Worm (Caenorhabditis elegans) whole organism, midembryonic: ENCODE results near the gene rpn-11.

Experiments used
- T22C8.4 ChIP-seq: fragments of 200-800 bp; sonication (Bioruptor generic); IDR thresholded peaks from 2 replicates; pipeline ENCODE4 v1.3.6; 2022; ENCODE audit warnings: missing genetic modification characterization, missing compliant biosample characterization
- cog-1 ChIP-seq: sonication (generic microtip); optimal IDR thresholded peaks from 2 replicates; lab custom pipeline; 2016; ENCODE audit warnings: missing genetic modification characterization, missing compliant biosample characterization
- flt-1 ChIP-seq: fragments of 200-800 bp; sonication (Bioruptor generic); IDR thresholded peaks from 2 replicates; pipeline ENCODE4 v1.3.6; 2022; ENCODE audit warnings: missing genetic modification characterization, missing compliant biosample characterization
- klf-2 ChIP-seq: fragments of 200-800 bp; sonication (Bioruptor generic); conservative IDR thresholded peaks from 2 replicates; pipeline ENCODE4 v1.3.6; 2022; ENCODE audit warnings: missing genetic modification reagents, missing genetic modification characterization, missing compliant biosample characterization
- med-1 ChIP-seq: sonication (generic microtip); optimal IDR thresholded peaks from 2 replicates; lab custom pipeline; 2017; ENCODE audit warnings: missing genetic modification characterization, mild to moderate bottlenecking, missing compliant biosample characterization, antibody characterized with exemption, missing genetic modification reagents; ENCODE audit not compliant: insufficient read depth
- ref-1 ChIP-seq: fragments of 200-800 bp; sonication (Bioruptor generic); conservative IDR thresholded peaks from 2 replicates; pipeline ENCODE4 v1.3.6; 2022; ENCODE audit warnings: missing genetic modification reagents, missing genetic modification characterization, missing compliant biosample characterization
- tab-1 ChIP-seq: fragments of 200-800 bp; sonication (Bioruptor generic); IDR thresholded peaks from 2 replicates; pipeline ENCODE4 v1.3.6; 2022; ENCODE audit warnings: missing genetic modification characterization, missing compliant biosample characterization
- ztf-23 ChIP-seq: fragments of 200-800 bp; sonication (Bioruptor generic); IDR thresholded peaks from 2 replicates; pipeline ENCODE4 v1.3.6; 2022; ENCODE audit warnings: missing genetic modification reagents, missing genetic modification characterization, missing compliant biosample characterization
- ztf-29 ChIP-seq: fragments of 200-800 bp; sonication (Bioruptor generic); IDR thresholded peaks from 2 replicates; pipeline ENCODE4 v1.3.6; 2022; ENCODE audit warnings: missing genetic modification reagents, missing genetic modification characterization, missing compliant biosample characterization

rpn-11 gene

DNA sequence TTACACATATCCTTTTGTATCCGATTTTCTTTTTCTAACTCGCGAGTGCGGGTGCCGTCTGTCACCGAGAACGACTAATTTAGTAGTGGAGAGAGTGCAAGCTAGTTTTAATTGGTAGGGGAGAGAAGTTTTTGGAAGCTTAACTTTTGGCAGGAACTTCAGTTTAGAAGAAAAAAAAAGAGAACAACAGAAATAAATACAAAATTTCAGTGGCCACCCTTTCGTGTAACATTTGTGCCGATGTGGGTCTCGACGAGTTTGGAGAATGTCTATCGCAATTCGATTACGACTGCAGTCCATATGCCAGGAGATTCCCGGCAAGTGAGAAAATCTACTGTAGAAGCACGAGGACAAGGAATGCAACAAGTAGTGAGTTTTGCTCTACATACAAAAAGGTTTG is 23.8 kb upstream of the rpn-11 start:
- TF ChIP-seq med-1 = no peak

DNA sequence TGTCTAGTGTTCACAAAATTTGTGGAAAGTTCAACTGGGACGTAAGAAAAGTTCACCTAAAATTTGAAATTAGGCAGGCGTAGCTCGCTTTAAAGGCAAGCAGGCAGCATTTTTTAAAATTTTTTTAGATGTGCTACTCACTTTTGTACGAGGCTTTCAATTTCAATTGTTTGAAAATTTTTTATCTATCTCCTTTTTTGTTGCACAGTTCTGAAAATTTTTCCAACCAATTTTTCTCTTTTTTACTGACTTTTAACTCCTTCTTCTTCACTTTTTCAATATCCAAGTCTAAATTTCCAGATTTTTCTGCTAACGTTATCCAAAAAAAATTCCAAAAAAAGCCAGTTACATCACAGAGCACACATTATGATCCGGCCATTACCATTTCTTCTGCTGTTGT is 22.9 kb upstream of the rpn-11 start, which contains the start of gene W06A11.1:
Gene W06A11.1 (plus strand): TSS at position 301 of the 400 bp plus-strand sequence.
- TF ChIP-seq ztf-29 (GFP tag; lab: Robert Waterston, UW) = no peak
- no peak for TF ChIP-seq cog-1 (tag; lab: Kevin White, UChicago)
- no peak for TF ChIP-seq T22C8.4 (GFP tag; lab: Robert Waterston, UW)
- TF ChIP-seq med-1 = no peak
- no peak for TF ChIP-seq flt-1
- no peak for TF ChIP-seq ztf-23 (GFP tag; lab: Robert Waterston, UW)
- no peak for TF ChIP-seq klf-2 (GFP tag; lab: Robert Waterston, UW)
- TF ChIP-seq tab-1 = no peak
- TF ChIP-seq ref-1 (GFP tag; lab: Robert Waterston, UW) = no peak

DNA sequence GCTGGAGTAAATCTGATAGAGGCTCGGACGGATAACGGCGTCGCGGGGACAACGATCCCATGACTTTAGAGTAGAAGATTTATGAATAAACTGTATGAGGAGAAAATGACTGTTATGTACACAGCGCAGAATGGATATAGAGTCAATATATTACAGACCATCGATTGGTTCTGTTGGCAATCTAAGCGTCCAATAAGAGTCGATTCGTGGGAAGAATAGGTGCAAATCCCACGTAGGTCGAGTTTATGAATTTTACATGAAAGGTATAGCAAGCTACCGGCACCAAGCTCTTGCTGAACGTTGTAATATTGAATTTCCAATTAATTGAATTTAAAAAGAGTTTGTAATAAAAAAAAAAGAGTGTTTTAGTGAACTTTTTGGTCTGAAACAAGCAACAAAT is 19.7 kb upstream of the rpn-11 start, which contains the start of gene fbxb-118:
Gene fbxb-118 (minus strand): TSS at position 101 of the 400 bp plus-strand sequence.
- TF ChIP-seq ztf-23 (GFP tag; lab: Robert Waterston, UW) (no peak), tab-1 (no peak), klf-2 (GFP tag; lab: Robert Waterston, UW) (no peak), med-1 (no peak), ztf-29 (GFP tag; lab: Robert Waterston, UW) (no peak), ref-1 (GFP tag; lab: Robert Waterston, UW) (no peak), T22C8.4 (GFP tag; lab: Robert Waterston, UW) (no peak), flt-1 (no peak), cog-1 (tag; lab: Kevin White, UChicago) (no peak)

DNA sequence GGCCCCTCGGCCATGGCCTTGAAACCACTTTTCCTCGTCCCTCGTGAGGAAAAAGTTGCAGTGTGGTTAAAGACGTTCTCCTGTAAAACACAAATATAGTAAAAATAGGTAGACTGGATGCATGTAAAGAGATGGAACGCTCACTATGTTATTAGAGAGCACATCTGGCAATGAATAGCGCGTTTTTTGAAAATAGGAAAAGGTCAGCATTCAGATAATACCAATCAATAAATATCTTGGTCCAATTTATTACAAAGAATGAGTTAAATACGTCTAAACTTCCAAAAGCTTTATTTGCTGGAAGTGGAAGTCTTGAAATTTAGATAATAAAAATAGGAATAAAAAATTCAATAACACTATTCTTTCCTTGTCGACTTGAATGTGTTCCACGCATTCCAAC is 18.1 kb upstream of the rpn-11 start, which contains the start of gene gadr-4:
Gene gadr-4 (minus strand): TSS at position 101 of the 400 bp plus-strand sequence.
- TF ChIP-seq flt-1 (no peak), ztf-23 (GFP tag; lab: Robert Waterston, UW) (no peak), med-1 (no peak), tab-1 (no peak)

DNA sequence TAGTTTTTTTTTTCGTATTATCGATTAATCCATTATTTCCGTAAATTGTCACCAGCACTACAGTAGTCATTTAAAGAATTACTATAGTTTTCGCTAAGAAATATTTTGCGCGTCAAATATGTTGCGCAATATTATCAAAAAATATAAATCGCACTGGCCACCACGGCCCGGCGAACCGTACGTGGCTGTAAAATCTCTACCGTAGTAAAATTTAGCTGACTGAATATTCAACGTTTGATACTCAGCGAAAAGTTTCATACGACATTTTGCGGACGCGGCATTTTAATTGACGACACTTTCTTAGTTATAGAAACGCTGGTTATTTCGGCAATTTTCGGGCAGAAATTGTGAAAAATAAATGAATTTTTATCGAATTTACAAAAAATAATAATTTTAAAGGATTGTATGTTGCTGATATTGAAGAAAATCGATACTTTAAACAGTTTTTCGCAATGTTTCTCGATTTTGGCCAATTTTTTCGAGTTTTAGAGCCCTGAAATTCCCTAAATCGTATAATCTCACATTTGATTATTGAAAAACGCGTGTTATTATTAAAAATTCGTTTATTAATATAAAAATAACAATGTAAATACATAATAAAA is 3.6 kb upstream of the rpn-11 start:
- TF ChIP-seq flt-1 (peak; percentile 56; the same call in 1 of the 2 replicates), ztf-23 (GFP tag; lab: Robert Waterston, UW) (peak; percentile 79), ztf-29 (GFP tag; lab: Robert Waterston, UW) (0 out of 2 replicates have a peak, but pooled peaks have one; percentile 35), klf-2 (GFP tag; lab: Robert Waterston, UW) (0 out of 2 replicates have a peak, but pooled peaks have one; percentile 55)

DNA sequence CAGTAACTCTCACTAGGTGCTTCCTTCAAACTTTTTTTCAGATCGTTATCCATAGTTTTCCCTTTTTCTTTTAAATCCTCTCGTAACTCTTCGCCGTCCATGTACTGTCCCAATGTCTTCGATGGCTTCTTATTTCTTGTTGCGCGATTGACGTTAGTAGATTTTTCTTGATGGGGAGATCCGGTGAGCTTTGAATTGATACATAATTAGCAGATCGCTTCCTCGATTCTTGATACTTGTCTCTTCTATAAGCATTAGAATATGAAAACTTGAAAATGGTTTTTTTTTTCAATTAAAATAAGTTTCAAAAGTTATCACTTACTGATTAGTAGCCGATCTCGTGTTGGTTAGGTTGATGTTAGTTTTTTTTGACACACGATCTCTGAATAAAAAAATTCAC is 1.1 kb upstream of the rpn-11 start, which contains the start of gene K07D4.2:
Gene K07D4.2 (minus strand): TSS at position 101 of the 400 bp plus-strand sequence.
- TF ChIP-seq flt-1 (no peak), ztf-29 (GFP tag; lab: Robert Waterston, UW) (no peak), cog-1 (tag; lab: Kevin White, UChicago) (no peak), med-1 (no peak), tab-1 (no peak), ref-1 (GFP tag; lab: Robert Waterston, UW) (no peak), T22C8.4 (GFP tag; lab: Robert Waterston, UW) (no peak), klf-2 (GFP tag; lab: Robert Waterston, UW) (no peak), ztf-23 (GFP tag; lab: Robert Waterston, UW) (no peak)

DNA sequence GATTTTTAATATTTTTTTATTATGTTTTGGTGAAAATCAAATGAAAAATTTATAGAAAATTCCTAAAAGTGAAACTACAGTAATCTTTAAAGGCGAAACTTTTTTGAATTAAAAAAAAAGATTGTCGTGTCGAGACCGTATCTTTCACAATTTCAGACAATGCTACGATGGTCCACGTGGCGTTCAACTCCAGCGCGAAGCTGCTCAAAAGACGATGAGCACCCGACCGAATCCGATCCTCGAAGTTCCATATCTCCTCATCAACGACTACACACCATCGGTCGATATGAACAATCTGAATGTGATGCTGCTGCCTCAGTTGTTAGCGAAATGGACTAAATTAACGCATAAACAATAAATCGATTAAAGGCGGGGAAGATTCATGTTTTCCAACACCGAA is 1.6 kb downstream of the rpn-11 start:
- TF ChIP-seq flt-1 (no peak), T22C8.4 (GFP tag; lab: Robert Waterston, UW) (no peak), med-1 (no peak), ztf-23 (GFP tag; lab: Robert Waterston, UW) (no peak)

DNA sequence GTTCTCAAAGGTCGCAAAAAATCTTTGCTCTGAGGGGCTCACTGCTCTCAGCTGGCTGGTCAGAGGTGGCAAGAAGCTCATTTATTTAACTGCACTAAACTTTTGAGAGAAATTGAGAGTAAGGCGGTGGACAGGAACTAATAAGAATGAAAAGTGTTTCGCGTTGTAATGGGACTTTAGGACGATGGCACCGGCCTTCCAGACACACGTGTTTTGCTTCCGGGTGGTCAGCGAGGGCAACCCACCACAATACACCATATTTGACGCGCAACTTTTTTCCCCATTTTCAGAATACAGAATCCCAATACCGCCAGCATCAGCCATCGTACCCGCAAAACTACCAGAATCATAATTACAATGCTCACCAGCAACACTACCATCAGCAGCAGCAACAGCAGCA is 4.3 kb downstream of the rpn-11 start:
- TF ChIP-seq cog-1 (tag; lab: Kevin White, UChicago) = no peak
- no peak for TF ChIP-seq flt-1
- 0 out of 2 replicates have a peak, but pooled peaks have one; percentile 36 for TF ChIP-seq ztf-23 (GFP tag; lab: Robert Waterston, UW)

DNA sequence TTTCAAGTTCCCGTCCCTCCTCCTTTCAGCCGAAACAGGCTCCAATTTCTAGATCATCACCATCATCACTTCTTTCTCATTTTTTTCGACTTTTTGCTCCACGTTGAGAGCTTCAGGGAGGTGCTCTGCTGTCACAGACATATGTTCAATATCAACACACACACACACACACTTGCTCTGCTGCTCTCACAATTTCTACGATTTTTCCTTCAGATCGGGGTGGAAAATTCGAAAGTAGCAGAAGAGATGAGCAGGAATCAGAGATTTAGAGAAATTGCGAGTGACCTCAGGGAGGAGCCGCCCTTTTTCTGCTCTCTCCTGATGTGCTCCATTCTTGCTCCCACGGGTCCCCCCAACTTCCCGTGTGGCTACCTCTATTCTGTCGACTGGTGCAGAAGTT is 5.8 kb downstream of the rpn-11 start, which contains the start of gene pqn-48:
Gene pqn-48 (plus strand): TSS at position 344 of the 400 bp plus-strand sequence.
- TF ChIP-seq klf-2 (GFP tag; lab: Robert Waterston, UW) (no peak), T22C8.4 (GFP tag; lab: Robert Waterston, UW) (no peak), ztf-29 (GFP tag; lab: Robert Waterston, UW) (no peak), tab-1 (no peak), flt-1 (no peak)

DNA sequence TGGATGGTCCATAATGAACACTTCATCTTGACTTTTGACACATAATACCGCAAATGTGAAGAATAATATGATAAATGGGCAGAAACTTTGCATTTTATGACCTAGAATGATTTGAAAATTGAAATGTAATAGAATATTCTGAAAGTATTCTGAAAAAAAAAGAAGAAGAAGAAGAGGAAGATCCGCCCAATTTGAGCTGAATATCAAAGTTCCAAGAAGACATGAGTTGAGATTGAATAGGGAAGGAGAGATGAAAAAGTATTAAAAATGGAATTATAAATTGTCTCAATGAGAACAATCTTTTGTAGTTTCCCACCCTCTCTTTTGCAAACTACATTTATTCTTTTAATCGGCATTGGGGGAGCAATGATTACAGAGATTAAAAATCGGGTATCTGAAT is 12.1 kb downstream of the rpn-11 start, which contains the start of gene K07D4.4:
Gene K07D4.4 (minus strand): TSS at position 101 of the 400 bp plus-strand sequence.
- TF ChIP-seq klf-2 (GFP tag; lab: Robert Waterston, UW) (no peak), tab-1 (no peak), cog-1 (tag; lab: Kevin White, UChicago) (no peak)

DNA sequence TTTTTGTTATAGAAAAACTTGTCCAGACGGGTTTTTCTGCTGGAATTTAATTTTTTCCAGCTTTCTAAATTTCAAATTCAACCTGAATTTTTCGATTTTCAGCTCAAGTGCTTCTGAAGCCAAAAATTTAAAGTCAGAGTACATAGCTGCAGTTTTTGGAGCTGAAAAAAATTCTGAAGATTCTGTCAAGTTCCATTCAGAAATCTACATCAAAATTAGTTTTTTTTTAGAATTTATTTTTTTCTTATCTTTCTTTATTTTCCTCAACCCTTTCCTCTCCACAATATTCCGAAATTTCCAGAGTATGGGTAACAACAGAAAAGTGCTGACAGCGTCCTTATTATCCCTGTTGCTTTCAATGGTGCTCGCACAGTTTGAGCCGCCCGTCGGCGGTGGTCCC is 16.1 kb downstream of the rpn-11 start, which contains the start of gene K07D4.9:
Gene K07D4.9 (plus strand): TSS at position 301 of the 400 bp plus-strand sequence.
- no peak for TF ChIP-seq ref-1 (GFP tag; lab: Robert Waterston, UW)
- no peak for TF ChIP-seq med-1
- TF ChIP-seq ztf-23 (GFP tag; lab: Robert Waterston, UW) = no peak
- TF ChIP-seq cog-1 (tag; lab: Kevin White, UChicago) = no peak
- no peak for TF ChIP-seq flt-1
- no peak for TF ChIP-seq T22C8.4 (GFP tag; lab: Robert Waterston, UW)
- TF ChIP-seq tab-1 = no peak
